Worm (Caenorhabditis elegans) whole organism, early embryonic: ENCODE results near the gene nspg-10.

ENCODE experiments used
- B0310.2 ChIP-seq: sonication (generic microtip); optimal IDR thresholded peaks from 2 replicates; lab custom pipeline; 2016; ENCODE audit warnings: mild to moderate bottlenecking, missing genetic modification characterization, missing compliant biosample characterization
- F13C5.2 ChIP-seq: sonication (generic microtip); optimal IDR thresholded peaks from 2 replicates; lab custom pipeline; 2017; ENCODE audit warnings: mild to moderate bottlenecking, missing genetic modification characterization, inconsistent platforms, missing compliant biosample characterization
- aly-1 ChIP-seq: sonication (generic microtip); optimal IDR thresholded peaks from 2 replicates; lab custom pipeline; 2016; ENCODE audit warnings: missing genetic modification characterization, missing compliant biosample characterization
- ama-1 ChIP-seq: fragments of 150-350 bp; optimal IDR thresholded peaks from 2 replicates; lab custom pipeline; 2014
- ceh-13 ChIP-seq: fragments of 200-800 bp; sonication (Bioruptor generic); optimal IDR thresholded peaks from 2 replicates; lab custom pipeline; 2018; ENCODE audit warnings: mild to moderate bottlenecking, missing genetic modification characterization, missing compliant biosample characterization
- ceh-36 ChIP-seq: sonication (generic microtip); optimal IDR thresholded peaks from 2 replicates; lab custom pipeline; 2016; ENCODE audit warnings: missing genetic modification characterization, inconsistent platforms, missing compliant biosample characterization
- ets-7 ChIP-seq: sonication (generic microtip); optimal IDR thresholded peaks from 2 replicates; lab custom pipeline; 2016; ENCODE audit warnings: missing genotype, missing genetic modification characterization, missing compliant biosample characterization
- flt-1 ChIP-seq: fragments of 200-800 bp; sonication (Bioruptor generic); IDR thresholded peaks from 2 replicates; pipeline ENCODE4 v1.3.6; 2022; ENCODE audit warnings: missing genetic modification characterization, missing compliant biosample characterization
- hmbx-1 ChIP-seq: sonication (generic microtip); optimal IDR thresholded peaks from 2 replicates; lab custom pipeline; 2016; ENCODE audit warnings: mild to moderate bottlenecking, missing genetic modification characterization, missing compliant biosample characterization
- hmg-4 ChIP-seq: fragments of 200-800 bp; sonication (Bioruptor generic); optimal IDR thresholded peaks from 2 replicates; lab custom pipeline; 2018; ENCODE audit warnings: mild to moderate bottlenecking, missing genetic modification characterization, missing compliant biosample characterization
- hnd-1 ChIP-seq: sonication (generic microtip); optimal IDR thresholded peaks from 2 replicates; lab custom pipeline; 2016; ENCODE audit warnings: missing genetic modification characterization, missing compliant biosample characterization
- pes-1 ChIP-seq: fragments of 200-800 bp; sonication (Bioruptor generic); IDR thresholded peaks from 2 replicates; pipeline ENCODE4 v1.3.6; 2022; ENCODE audit warnings: missing genetic modification reagents, missing genetic modification characterization, missing compliant biosample characterization
- scrt-1 ChIP-seq: fragments of 200-800 bp; sonication (Bioruptor generic); IDR thresholded peaks from 2 replicates; pipeline ENCODE4 v1.3.6; 2022; ENCODE audit warnings: missing genetic modification characterization, missing compliant biosample characterization
- sea-1 ChIP-seq: fragments of 200-800 bp; sonication (Bioruptor generic); conservative IDR thresholded peaks from 2 replicates; pipeline ENCODE4 v1.3.6; 2022; ENCODE audit warnings: missing genetic modification characterization, missing compliant biosample characterization
- tbx-11 ChIP-seq: fragments of 200-800 bp; sonication (Bioruptor generic); IDR thresholded peaks from 2 replicates; pipeline ENCODE4 v1.3.6; 2022; ENCODE audit warnings: missing genetic modification characterization, missing compliant biosample characterization
- tbx-37 ChIP-seq: fragments of 200-800 bp; sonication (Bioruptor generic); conservative IDR thresholded peaks from 2 replicates; pipeline ENCODE4 v1.3.6; 2022; ENCODE audit warnings: missing genetic modification reagents, missing genetic modification characterization, missing compliant biosample characterization
- tra-4 ChIP-seq: sonication (generic microtip); optimal IDR thresholded peaks from 2 replicates; lab custom pipeline; 2017; ENCODE audit warnings: missing genetic modification characterization, missing compliant biosample characterization

Gene nspg-10

ce11 chrIV:4605608-4606007 is at the start of gene nspg-10:
nspg-10 (plus strand) TSS chrIV:4605786.
- TF ChIP-seq hnd-1 (tag; lab: Kevin White, UChicago) (no peak), F13C5.2 (no peak), ets-7 (tag; lab: Kevin White, UChicago) (no peak), ceh-13 (no peak), hmbx-1 (tag; lab: Kevin White, UChicago) (no peak), B0310.2 (tag; lab: Kevin White, UChicago) (no peak), tbx-37 (no peak), scrt-1 (GFP tag; lab: Robert Waterston, UW) (no peak), flt-1 (GFP tag; lab: Robert Waterston, UW) (no peak)

DNA sequence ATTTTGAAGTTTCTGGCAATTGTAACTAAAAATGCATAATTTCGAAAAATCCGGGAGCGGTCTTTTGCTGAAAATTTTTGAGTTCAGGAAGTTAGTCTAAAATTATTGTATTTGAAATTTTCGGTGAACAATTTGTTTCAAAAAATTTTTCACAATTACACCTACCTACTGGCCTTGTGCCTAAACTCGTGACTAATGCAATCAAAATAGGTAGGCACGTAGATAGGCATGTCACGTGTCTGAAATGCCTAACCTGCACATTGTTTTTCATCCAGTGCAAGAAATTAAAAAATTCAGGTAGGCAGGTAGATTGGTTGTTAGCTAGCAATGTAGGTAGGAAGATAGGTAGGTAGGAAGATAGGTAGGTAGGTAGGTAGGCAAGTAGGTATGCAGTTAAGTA is 48.5 kb upstream of the nspg-10 start:
- no peak for TF ChIP-seq hnd-1 (tag; lab: Kevin White, UChicago)
- TF ChIP-seq ets-7 (tag; lab: Kevin White, UChicago) = no peak
- TF ChIP-seq ama-1 (lab: Kevin White, UChicago) = no peak
- no peak for TF ChIP-seq aly-1 (tag; lab: Kevin White, UChicago)
- no peak for TF ChIP-seq ceh-36 (tag; lab: Kevin White, UChicago)
- no peak for TF ChIP-seq flt-1 (GFP tag; lab: Robert Waterston, UW)
- TF ChIP-seq hmg-4 (GFP tag; lab: Kevin White, UChicago) = no peak

ce11 chrIV:4557731-4558130 is 47.9 kb upstream of the nspg-10 start:
- TF ChIP-seq hmbx-1 (tag; lab: Kevin White, UChicago) = no peak
- TF ChIP-seq F13C5.2 = no peak
- TF ChIP-seq flt-1 (GFP tag; lab: Robert Waterston, UW) = no peak
- no peak for TF ChIP-seq ceh-36 (tag; lab: Kevin White, UChicago)
- no peak for TF ChIP-seq tra-4 (tag; lab: Kevin White, UChicago)
- TF ChIP-seq pes-1 (GFP tag; lab: Robert Waterston, UW) = no peak
- no peak for TF ChIP-seq ama-1 (lab: Kevin White, UChicago)
- TF ChIP-seq scrt-1 (GFP tag; lab: Robert Waterston, UW) = no peak
- TF ChIP-seq hnd-1 (tag; lab: Kevin White, UChicago) = no peak
- no peak for TF ChIP-seq ceh-13
- TF ChIP-seq hmg-4 (GFP tag; lab: Kevin White, UChicago) = no peak
- TF ChIP-seq ets-7 (tag; lab: Kevin White, UChicago) = no peak

DNA sequence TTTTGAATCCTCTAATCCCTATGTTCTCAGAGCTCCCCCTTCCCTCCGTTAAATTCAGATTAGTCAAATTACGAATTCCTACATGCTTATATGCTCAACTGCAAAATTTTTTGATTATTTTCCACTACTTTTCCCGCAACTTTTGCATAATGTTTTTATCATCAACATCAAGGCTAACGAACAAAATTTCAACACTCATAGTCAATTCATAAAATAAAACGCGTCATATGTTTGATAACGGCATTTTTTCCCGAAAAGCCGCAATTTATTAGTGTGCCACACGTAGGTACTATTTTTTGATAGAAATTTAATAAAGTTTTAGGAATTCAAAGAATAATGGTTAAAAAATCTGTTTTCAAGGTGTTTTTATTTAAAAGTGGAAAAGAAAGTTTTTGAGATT is 46.4 kb upstream of the nspg-10 start:
- TF ChIP-seq hnd-1 (tag; lab: Kevin White, UChicago) (no peak), aly-1 (tag; lab: Kevin White, UChicago) (no peak), tbx-11 (GFP tag; lab: Robert Waterston, UW) (no peak), ets-7 (tag; lab: Kevin White, UChicago) (no peak), hmg-4 (GFP tag; lab: Kevin White, UChicago) (no peak), B0310.2 (tag; lab: Kevin White, UChicago) (no peak), hmbx-1 (tag; lab: Kevin White, UChicago) (no peak), sea-1 (GFP tag; lab: Robert Waterston, UW) (no peak), ama-1 (lab: Kevin White, UChicago) (no peak), pes-1 (GFP tag; lab: Robert Waterston, UW) (no peak), ceh-36 (tag; lab: Kevin White, UChicago) (no peak), flt-1 (GFP tag; lab: Robert Waterston, UW) (no peak), scrt-1 (GFP tag; lab: Robert Waterston, UW) (no peak), tbx-37 (no peak), ceh-13 (no peak), F13C5.2 (no peak), tra-4 (tag; lab: Kevin White, UChicago) (no peak)

DNA sequence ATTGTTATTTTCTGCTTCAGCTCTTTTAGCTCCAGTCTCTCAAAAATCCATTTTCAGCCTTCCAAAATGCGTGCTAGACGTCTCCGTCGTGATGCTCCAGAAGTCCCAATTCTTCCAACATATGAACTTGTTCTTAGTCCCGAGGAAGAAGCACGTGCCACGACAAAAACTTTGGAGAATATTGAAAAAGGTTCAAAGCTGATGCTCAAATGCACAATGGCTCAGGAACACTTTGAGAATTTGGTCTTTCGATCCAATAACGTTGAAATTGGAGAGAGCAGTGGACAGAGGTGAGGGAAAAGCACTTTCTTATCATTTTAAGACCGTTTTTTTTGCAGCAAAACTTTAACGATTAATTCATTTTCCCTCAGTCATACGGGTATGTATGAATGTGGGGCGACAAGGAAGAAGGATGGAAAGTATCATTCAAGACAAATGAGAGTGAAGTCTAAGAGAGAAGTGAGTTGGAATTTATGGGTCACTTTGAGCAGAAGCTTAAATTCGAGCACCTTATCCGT is 42.9 kb upstream of the nspg-10 start, which contains the start of gene igeg-1:
igeg-1 (plus strand) TSS at position 51 of the 518 bp plus-strand sequence.
- no peak for TF ChIP-seq scrt-1 (GFP tag; lab: Robert Waterston, UW)
- TF ChIP-seq F13C5.2 = no peak
- TF ChIP-seq tbx-11 (GFP tag; lab: Robert Waterston, UW) = no peak
- TF ChIP-seq ama-1 (lab: Kevin White, UChicago) = no peak
- no peak for TF ChIP-seq hnd-1 (tag; lab: Kevin White, UChicago)
- TF ChIP-seq flt-1 (GFP tag; lab: Robert Waterston, UW) = no peak
- TF ChIP-seq sea-1 (GFP tag; lab: Robert Waterston, UW) = no peak
- TF ChIP-seq ets-7 (tag; lab: Kevin White, UChicago) = no peak
- no peak for TF ChIP-seq tra-4 (tag; lab: Kevin White, UChicago)
- no peak for TF ChIP-seq hmg-4 (GFP tag; lab: Kevin White, UChicago)
- TF ChIP-seq aly-1 (tag; lab: Kevin White, UChicago) = no peak
- TF ChIP-seq tbx-37 = no peak

DNA sequence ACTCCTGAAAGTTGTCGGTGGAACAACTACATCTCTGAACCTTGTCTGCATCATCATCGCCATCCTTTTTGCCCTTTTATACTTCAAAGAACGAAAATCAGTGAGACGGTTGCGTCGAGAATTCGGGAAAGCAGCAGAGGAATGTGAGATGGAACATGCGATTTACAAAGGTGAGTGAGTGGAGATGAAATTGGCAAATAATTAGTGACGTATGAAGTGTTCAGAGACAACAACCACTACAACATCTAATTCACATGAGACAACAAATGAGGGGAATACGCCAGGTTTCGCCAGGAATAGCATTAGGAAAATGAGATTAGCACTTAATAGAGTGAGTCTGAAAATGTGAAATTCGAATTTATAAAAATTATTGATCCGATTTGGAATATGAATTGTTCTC is 41.0 kb upstream of the nspg-10 start:
- no peak for TF ChIP-seq pes-1 (GFP tag; lab: Robert Waterston, UW)
- no peak for TF ChIP-seq tbx-37
- no peak for TF ChIP-seq F13C5.2
- no peak for TF ChIP-seq ceh-13
- no peak for TF ChIP-seq hmg-4 (GFP tag; lab: Kevin White, UChicago)
- no peak for TF ChIP-seq ama-1 (lab: Kevin White, UChicago)
- TF ChIP-seq scrt-1 (GFP tag; lab: Robert Waterston, UW) = no peak
- no peak for TF ChIP-seq aly-1 (tag; lab: Kevin White, UChicago)

DNA sequence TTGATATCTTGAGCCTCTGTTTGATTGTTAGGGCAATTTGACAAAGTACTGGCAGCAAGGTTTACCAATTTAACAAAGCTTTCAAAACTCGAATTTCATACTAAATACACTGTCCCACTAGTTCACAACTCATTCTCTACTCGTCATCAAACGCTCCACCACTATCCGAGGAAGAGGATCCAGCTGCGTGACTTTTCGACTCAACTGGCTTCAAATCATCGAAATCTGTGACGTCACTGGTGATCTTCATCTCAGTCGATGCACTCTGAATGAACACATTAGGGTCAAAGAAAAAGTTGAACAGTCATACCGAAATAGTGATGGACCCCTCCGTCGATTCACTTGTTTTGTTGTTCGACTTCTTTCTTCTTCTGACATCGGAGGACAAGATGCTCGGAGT is 39.7 kb upstream of the nspg-10 start:
- TF ChIP-seq hnd-1 (tag; lab: Kevin White, UChicago) (no peak), F13C5.2 (no peak), ceh-13 (no peak), B0310.2 (tag; lab: Kevin White, UChicago) (no peak), ceh-36 (tag; lab: Kevin White, UChicago) (no peak), tra-4 (tag; lab: Kevin White, UChicago) (no peak), scrt-1 (GFP tag; lab: Robert Waterston, UW) (no peak), flt-1 (GFP tag; lab: Robert Waterston, UW) (no peak), ets-7 (tag; lab: Kevin White, UChicago) (no peak), sea-1 (GFP tag; lab: Robert Waterston, UW) (no peak), aly-1 (tag; lab: Kevin White, UChicago) (no peak), ama-1 (lab: Kevin White, UChicago) (no peak), pes-1 (GFP tag; lab: Robert Waterston, UW) (no peak), tbx-37 (no peak)
